Worm (Caenorhabditis elegans) whole organism, L4/young adult: ENCODE data around the gene srj-54.

ENCODE experiments used
- W03F9.2 ChIP-seq: fragments of 150-350 bp; optimal IDR thresholded peaks from 2 replicates; lab custom pipeline; 2014; ENCODE audit warnings: missing biosample characterization, missing genetic modification characterization
- dao-5 ChIP-seq: sonication (generic microtip); optimal IDR thresholded peaks from 2 replicates; lab custom pipeline; 2016; ENCODE audit warnings: missing genotype, missing genetic modification characterization, moderate library complexity, missing compliant biosample characterization
- him-1 ChIP-seq: sonication (generic microtip); optimal IDR thresholded peaks from 2 replicates; lab custom pipeline; 2016; ENCODE audit warnings: missing genotype, missing genetic modification reagents, missing genetic modification characterization, missing compliant biosample characterization

DNA sequence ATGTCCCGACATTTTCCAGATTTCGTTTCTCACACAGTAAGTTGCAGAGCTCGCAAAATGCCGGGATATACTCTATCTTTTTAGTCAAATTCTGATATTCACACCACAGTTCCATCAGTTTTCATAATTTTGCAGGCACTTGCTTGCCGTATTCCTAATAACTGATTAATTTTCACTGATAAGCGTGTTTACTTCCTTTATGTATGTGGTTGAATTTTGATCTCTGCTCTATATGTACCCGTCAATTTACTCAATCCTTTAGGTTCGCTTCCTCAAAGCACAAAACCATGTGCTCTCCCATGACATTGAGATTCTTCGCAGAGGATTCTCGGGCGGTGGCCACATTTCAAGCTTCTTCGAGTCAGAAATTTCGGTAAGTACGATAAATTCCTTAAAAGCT is 21.9 kb upstream of the srj-54 start:
- TF ChIP-seq him-1 (tag; lab: Kevin White, UChicago) (no peak), dao-5 (tag; lab: Kevin White, UChicago) (no peak), W03F9.2 (no peak)
